Fruit fly (Drosophila melanogaster): ENCODE measurements around the gene KrT95D.

The KrT95D gene

dm6 chr3R:23962781-23963222, 68.8 kb downstream of the KrT95D start, which contains the start of gene CG31140 (continued):
- TF ChIP-seq CG11762 (GFP tag; optimal IDR thresholded peaks at IDR 0.05; ENCODE audit: insufficient read depth) (no peak), svp (GFP tag) (peak; percentile 45), ss (GFP tag; optimal IDR thresholded peaks at IDR 0.05) (peak; percentile 25 to 65), cyc (GFP tag; optimal IDR thresholded peaks at IDR 0.05) (no peak), CG6792 (GFP tag; optimal IDR thresholded peaks at IDR 0.05) (no peak), CG31627 (GFP tag; optimal IDR thresholded peaks at IDR 0.05) (no peak), fkh (GFP tag; optimal IDR thresholded peaks at IDR 0.05) (no peak), Blimp-1 (GFP tag; optimal IDR thresholded peaks at IDR 0.05) (no peak), eg (GFP tag; IDR thresholded peaks at IDR 0.05) (peak; percentile 48; the same call in 2 of the 3 replicates), OdsH (GFP tag; optimal IDR thresholded peaks at IDR 0.05) (no peak), CG8319 (GFP tag; optimal IDR thresholded peaks at IDR 0.05) (no peak), dac (GFP tag; optimal IDR thresholded peaks at IDR 0.05) (no peak)

DNA sequence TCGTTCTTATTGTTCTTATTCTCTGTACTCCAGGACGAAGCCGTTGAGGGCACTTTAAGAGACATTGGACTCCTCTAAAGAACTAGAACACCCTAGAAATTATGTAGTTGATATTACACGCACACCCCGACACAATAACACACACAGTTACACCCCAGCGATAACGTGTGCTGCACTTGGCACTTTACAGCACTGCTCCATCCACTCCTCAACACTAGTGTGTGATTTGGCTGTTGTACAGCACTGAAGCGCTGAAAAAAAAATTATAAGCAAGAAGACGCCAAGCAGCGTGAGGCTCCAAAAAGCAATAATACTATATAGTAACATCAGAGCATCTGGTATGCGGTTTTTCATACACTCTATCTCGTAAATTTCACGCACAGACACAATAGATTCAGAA, 70.8 kb downstream of the KrT95D start:
- no peak for TF ChIP-seq CG1621 (tag; optimal IDR thresholded peaks at IDR 0.05)
- no peak for TF ChIP-seq achi (GFP tag; optimal IDR thresholded peaks at IDR 0.05)
- TF ChIP-seq Eip93F (GFP tag; optimal IDR thresholded peaks at IDR 0.05), result no peak
- no peak for TF ChIP-seq CG4318 (GFP tag; optimal IDR thresholded peaks at IDR 0.05)
- no peak for TF ChIP-seq lz (GFP tag; optimal IDR thresholded peaks at IDR 0.05)
- no peak for TF ChIP-seq Met (GFP tag; optimal IDR thresholded peaks at IDR 0.05)
- no peak for TF ChIP-seq svp (GFP tag)
- TF ChIP-seq salr (GFP tag; optimal IDR thresholded peaks at IDR 0.05), result no peak
- TF ChIP-seq Hr4 (GFP tag; optimal IDR thresholded peaks at IDR 0.05), result no peak

DNA sequence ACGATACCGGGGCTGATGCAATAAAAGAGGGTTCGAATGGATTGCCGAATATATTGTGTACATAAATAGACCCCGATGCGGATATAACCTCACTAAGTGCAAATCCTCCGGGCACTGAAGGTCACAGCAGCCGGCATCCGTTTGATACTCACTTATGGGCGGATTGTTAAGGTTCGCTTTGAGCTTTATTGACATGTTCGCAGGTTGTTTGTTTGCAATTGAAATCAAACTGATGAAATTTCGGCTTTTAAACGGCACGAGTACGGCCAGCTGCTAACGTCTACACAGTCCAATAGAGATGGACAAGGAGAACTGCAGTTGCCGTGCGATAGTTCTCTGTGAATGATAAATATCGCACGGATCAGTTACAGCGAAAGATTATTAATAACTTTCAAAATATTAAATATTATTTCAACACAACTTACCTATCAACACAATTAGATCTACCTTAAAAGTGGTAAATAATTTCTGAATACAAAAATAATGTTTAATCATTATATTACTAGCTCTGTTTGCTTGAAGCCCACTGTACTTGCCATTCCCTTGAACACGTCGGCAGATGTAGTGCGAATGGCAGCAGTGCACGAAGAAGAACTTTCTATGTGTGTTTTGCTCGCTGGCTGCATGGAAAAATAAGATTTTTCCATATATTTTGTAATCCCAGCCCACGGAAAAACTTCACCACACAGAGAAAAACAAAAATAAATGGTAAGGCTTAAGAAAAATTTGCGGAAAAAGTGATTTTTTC, 73.4 kb downstream of the KrT95D start, which contains the start of the genes GluProRS and AP-1sigma:
TSS of gene GluProRS (minus strand) at position 301 of the 748 bp plus-strand sequence.
TSS of gene AP-1sigma (plus strand) at position 561 of the 748 bp plus-strand sequence.
- TF ChIP-seq Met (GFP tag; optimal IDR thresholded peaks at IDR 0.05) (no peak), CG11294 (GFP tag; IDR thresholded peaks at IDR 0.05) (peak; percentile 91), CG32006 (GFP tag; optimal IDR thresholded peaks at IDR 0.05) (peak; percentile 85), acj6 (GFP tag; optimal IDR thresholded peaks at IDR 0.05) (peak; percentile 91), CG6792 (GFP tag; optimal IDR thresholded peaks at IDR 0.05) (peak; percentile 83), dac (GFP tag; optimal IDR thresholded peaks at IDR 0.05) (peak; percentile 57), Hr39 (GFP tag; optimal IDR thresholded peaks at IDR 0.05) (peak; percentile 89), Eip93F (GFP tag; optimal IDR thresholded peaks at IDR 0.05) (peak; percentile 57), CG8119 (GFP tag; IDR thresholded peaks at IDR 0.05) (peak; percentile 90), ss (GFP tag; optimal IDR thresholded peaks at IDR 0.05) (peak; percentile 20 to 65), Sox102F (GFP tag; optimal IDR thresholded peaks at IDR 0.05) (peak; percentile 82), CG3032 (tag; optimal IDR thresholded peaks at IDR 0.05) (peak; percentile 86), CG31627 (GFP tag; optimal IDR thresholded peaks at IDR 0.05) (peak; percentile 91), achi (GFP tag; optimal IDR thresholded peaks at IDR 0.05) (peak; percentile 79), CG4318 (GFP tag; optimal IDR thresholded peaks at IDR 0.05) (peak; percentile 77), CG6854 (GFP tag; optimal IDR thresholded peaks at IDR 0.05) (no peak), CG11902 (GFP tag; optimal IDR thresholded peaks at IDR 0.05) (peak; percentile 89), Hr38 (GFP tag; optimal IDR thresholded peaks at IDR 0.05) (no peak), Eip78C (GFP tag) (peak; percentile 95), CG15336 (GFP tag; IDR thresholded peaks at IDR 0.05) (peak; percentile 90), lz (GFP tag; optimal IDR thresholded peaks at IDR 0.05) (peak; percentile 92), Ets96B (tag; optimal IDR thresholded peaks at IDR 0.05) (peak; percentile 82), CG16779 (tag; optimal IDR thresholded peaks at IDR 0.05) (no peak), CG34406 (GFP tag; optimal IDR thresholded peaks at IDR 0.05) (peak; percentile 65), Smox (GFP tag; optimal IDR thresholded peaks at IDR 0.05) (peak; percentile 88), net (GFP tag; optimal IDR thresholded peaks at IDR 0.05) (peak; percentile 82), CG1621 (tag; optimal IDR thresholded peaks at IDR 0.05) (peak; percentile 66), Eip75B (GFP tag; optimal IDR thresholded peaks at IDR 0.05) (peak; percentile 87), CG7368 (GFP tag; optimal IDR thresholded peaks at IDR 0.05) (peak; percentile 76), spab (GFP tag; optimal IDR thresholded peaks at IDR 0.05) (peak; percentile 58), Blimp-1 (GFP tag; optimal IDR thresholded peaks at IDR 0.05) (peak; percentile 60), pdm3 (GFP tag; optimal IDR thresholded peaks at IDR 0.05) (peak; percentile 90), vri (GFP tag; optimal IDR thresholded peaks at IDR 0.05) (peak; percentile 74), CG8632 (GFP tag; optimal IDR thresholded peaks at IDR 0.05) (peak; percentile 63), svp (GFP tag) (peak; percentile 93), Sox14 (GFP tag; optimal IDR thresholded peaks at IDR 0.05) (peak; percentile 88), Lpt (GFP tag; optimal IDR thresholded peaks at IDR 0.05) (peak; percentile 62), CG8319 (GFP tag; optimal IDR thresholded peaks at IDR 0.05) (peak; percentile 79)

All from whole organism, prepupa.